Fruit fly (Drosophila melanogaster): Measurements from ENCODE around the gene Cht11.
A peak's percentile ranks its signal among the peaks of the same experiment; 100 is the strongest.

The Cht11 gene

DNA sequence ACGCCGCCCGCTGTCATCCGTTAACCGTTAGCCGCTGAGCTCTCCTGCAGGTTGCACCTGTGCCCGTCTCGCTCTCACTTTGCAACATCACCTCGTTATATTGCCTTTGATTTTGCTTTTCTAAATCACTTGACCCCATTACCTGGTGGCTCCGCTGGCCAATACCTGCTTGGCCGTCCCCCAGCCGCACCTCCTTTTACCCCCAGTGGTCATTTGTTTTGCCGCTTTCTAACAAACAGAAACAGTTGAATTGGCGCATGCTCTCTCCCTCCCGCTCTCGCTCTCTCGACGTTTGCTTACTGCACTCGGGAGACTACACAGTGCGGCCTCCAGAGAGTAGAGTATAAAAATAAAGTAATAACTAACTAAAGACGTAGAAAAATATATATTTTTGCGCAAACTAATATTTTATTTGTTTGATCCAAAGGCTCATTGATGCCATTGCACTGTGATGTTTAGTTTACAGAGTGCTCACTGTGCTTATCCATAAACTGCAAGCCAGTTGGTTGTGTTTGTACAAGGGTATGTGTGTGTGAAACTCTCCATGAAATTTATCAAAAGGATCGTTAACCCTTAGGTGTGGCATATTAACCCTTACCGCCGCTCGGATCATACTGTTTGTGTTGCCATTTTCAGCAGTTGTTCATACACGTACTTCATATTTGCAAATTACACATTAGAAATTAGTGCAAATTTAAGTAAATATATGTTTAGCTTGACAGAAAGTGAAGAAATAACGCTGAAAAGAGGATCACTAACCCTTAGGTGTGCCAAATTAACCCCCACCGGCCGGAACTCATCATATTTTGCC is 44.6 kb downstream of the Cht11 start (continued):
- TF ChIP-seq CG17802 (tag; optimal IDR thresholded peaks at IDR 0.05): peak; percentile 34
- TF ChIP-seq CG12769 (tag; optimal IDR thresholded peaks at IDR 0.05): no peak
- TF ChIP-seq Dip2 (GFP tag; IDR thresholded peaks at IDR 0.05): no peak
- TF ChIP-seq CG16815 (GFP tag; optimal IDR thresholded peaks at IDR 0.05): peak; percentile 76
- TF ChIP-seq odd (GFP tag; optimal IDR thresholded peaks at IDR 0.05): no peak
- no peak for TF ChIP-seq nerfin-2 (GFP tag; IDR thresholded peaks at IDR 0.05; ENCODE audit: partially characterized antibody)
- peak; percentile 87 for TF ChIP-seq ara (GFP tag; IDR thresholded peaks at IDR 0.05)
- peak; percentile 85 for TF ChIP-seq CG4730 (GFP tag; IDR thresholded peaks at IDR 0.05)
- TF ChIP-seq slou (GFP tag; optimal IDR thresholded peaks at IDR 0.05): no peak
- peak; percentile 84 for TF ChIP-seq Xbp1 (GFP tag; optimal IDR thresholded peaks at IDR 0.05)
- TF ChIP-seq CG17568 (GFP tag; optimal IDR thresholded peaks at IDR 0.05): no peak
- peak; percentile 84 for TF ChIP-seq NFAT (GFP tag; IDR thresholded peaks at IDR 0.05)
- no peak for TF ChIP-seq CG2129 (GFP tag; IDR thresholded peaks at IDR 0.05; ENCODE audit: partially characterized antibody)
- no peak for TF ChIP-seq zf30C (GFP tag; optimal IDR thresholded peaks at IDR 0.05)
- peak; percentile 14 for TF ChIP-seq CG8089 (GFP tag; optimal IDR thresholded peaks at IDR 0.05)
- TF ChIP-seq stc (GFP tag; IDR thresholded peaks at IDR 0.05): peak; percentile 91
- peak; percentile 46; the same call in 1 of the 2 replicates for TF ChIP-seq gsb (GFP tag; IDR thresholded peaks at IDR 0.05)
- TF ChIP-seq CG10274 (GFP tag; optimal IDR thresholded peaks at IDR 0.05): peak; percentile 20
- peak; percentile 66 for TF ChIP-seq pho (GFP tag; optimal IDR thresholded peaks at IDR 0.05)
- peak; percentile 78 for TF ChIP-seq Meics (GFP tag; optimal IDR thresholded peaks at IDR 0.05)
- peak; percentile 80 for TF ChIP-seq ATbp (GFP tag; optimal IDR thresholded peaks at IDR 0.05)
- peak; percentile 55 for TF ChIP-seq Antp (GFP tag; optimal IDR thresholded peaks at IDR 0.05)
- TF ChIP-seq CG16813 (GFP tag; IDR thresholded peaks at IDR 0.05; ENCODE audit: partially characterized antibody): no peak
- peak; percentile 74 for TF ChIP-seq CG32767 (GFP tag; IDR thresholded peaks at IDR 0.05)
- TF ChIP-seq Elba2 (GFP tag; optimal IDR thresholded peaks at IDR 0.05): peak; percentile 12
- peak; percentile 3 for TF ChIP-seq CG7271 (tag; optimal IDR thresholded peaks at IDR 0.05)
- TF ChIP-seq Six4 (GFP tag; optimal IDR thresholded peaks at IDR 0.05): peak; percentile 53
- TF ChIP-seq CrebB (tag; optimal IDR thresholded peaks at IDR 0.05): peak; percentile 21
- TF ChIP-seq Lhr (GFP tag; optimal IDR thresholded peaks at IDR 0.05): peak; percentile 47
- no peak for TF ChIP-seq p53 (GFP tag; optimal IDR thresholded peaks at IDR 0.05)
- peak; percentile 76 for TF ChIP-seq ssp (GFP tag; IDR thresholded peaks at IDR 0.05)
- peak; percentile 58 for TF ChIP-seq CG9817 (tag; optimal IDR thresholded peaks at IDR 0.05)
- TF ChIP-seq CHES-1-like (GFP tag; optimal IDR thresholded peaks at IDR 0.05): peak; percentile 61
- peak; percentile 43 for TF ChIP-seq CG8944 (GFP tag; optimal IDR thresholded peaks at IDR 0.05)
- no peak for TF ChIP-seq CG17912 (GFP tag; optimal IDR thresholded peaks at IDR 0.05)
- TF ChIP-seq tna (GFP tag; IDR thresholded peaks at IDR 0.05; ENCODE audit: partially characterized antibody): no peak
- peak; percentile 77 for TF ChIP-seq lilli (GFP tag; optimal IDR thresholded peaks at IDR 0.05)
- peak; percentile 36 for TF ChIP-seq nom (GFP tag; optimal IDR thresholded peaks at IDR 0.05)
- TF ChIP-seq pb (GFP tag; optimal IDR thresholded peaks at IDR 0.05): peak; percentile 26
- no peak for TF ChIP-seq YL-1 (GFP tag; optimal IDR thresholded peaks at IDR 0.05)
- TF ChIP-seq eyg (GFP tag; optimal IDR thresholded peaks at IDR 0.05): no peak
- TF ChIP-seq CG8281 (tag; optimal IDR thresholded peaks at IDR 0.05): peak; percentile 1
- TF ChIP-seq psq (GFP tag; optimal IDR thresholded peaks at IDR 0.05): peak; percentile 27
- TF ChIP-seq NK7.1 (GFP tag; optimal IDR thresholded peaks at IDR 0.05): peak; percentile 40
- peak; percentile 48; the same call in 1 of the 2 replicates for TF ChIP-seq wdn (GFP tag; IDR thresholded peaks at IDR 0.05)
- peak; percentile 82 for TF ChIP-seq CG2120 (GFP tag; optimal IDR thresholded peaks at IDR 0.05)
- TF ChIP-seq NC2α (GFP tag; optimal IDR thresholded peaks at IDR 0.05): peak; percentile 29
- TF ChIP-seq exex (tag; optimal IDR thresholded peaks at IDR 0.05): peak; percentile 23
- peak; percentile 51 for TF ChIP-seq CG9609 (GFP tag; optimal IDR thresholded peaks at IDR 0.05)
